Worm (Caenorhabditis elegans): ENCODE measurements around the gene T12D8.9.

T12D8.9 gene

DNA sequence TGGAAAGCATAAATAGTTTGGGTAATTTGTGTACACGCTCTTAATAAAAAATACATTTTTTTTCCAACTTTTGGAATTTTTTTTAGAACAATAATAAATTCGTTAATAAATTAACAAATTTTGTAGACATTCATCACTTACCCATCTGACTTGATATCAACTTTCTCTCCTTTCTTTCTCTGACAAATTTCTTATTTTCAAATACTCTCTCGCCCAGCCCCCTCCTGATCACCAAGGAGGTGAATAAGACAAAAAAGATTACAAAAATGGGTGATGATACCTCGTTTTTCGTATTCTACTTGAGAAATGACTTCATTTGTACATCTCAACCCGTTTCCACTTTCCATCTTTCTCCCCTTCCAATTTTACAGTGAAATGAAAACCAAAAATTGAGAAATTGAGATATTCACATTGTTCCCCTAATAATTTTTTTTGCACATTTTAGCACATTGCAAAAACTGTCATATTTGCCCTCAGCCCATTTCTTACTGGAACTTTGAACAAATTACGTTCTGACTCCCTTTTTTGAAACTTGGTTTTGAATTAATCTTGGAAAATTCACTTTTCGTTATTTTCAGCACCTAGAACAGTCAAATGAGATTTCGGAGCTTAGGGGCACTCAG lies 41.2 kb upstream of the T12D8.9 start, which contains the start of gene osm-7:
Gene osm-7 (plus strand): TSS at position 573 of the 623 bp plus-strand sequence.
- no peak for TF ChIP-seq ets-4 (tag; optimal IDR thresholded peaks at IDR 0.05)
- TF ChIP-seq pax-1 (tag; optimal IDR thresholded peaks at IDR 0.05): no peak
- no peak for TF ChIP-seq unc-55 (GFP tag; optimal IDR thresholded peaks at IDR 0.05)
- no peak for TF ChIP-seq hlh-13 (GFP tag; optimal IDR thresholded peaks at IDR 0.05)
- no peak for TF ChIP-seq ceh-14 (tag; optimal IDR thresholded peaks at IDR 0.05)
- TF ChIP-seq nhr-232 (tag; optimal IDR thresholded peaks at IDR 0.05): no peak
- no peak for TF ChIP-seq eyg-1 (tag; optimal IDR thresholded peaks at IDR 0.05)
- TF ChIP-seq tbx-7 (tag; optimal IDR thresholded peaks at IDR 0.05): no peak

DNA sequence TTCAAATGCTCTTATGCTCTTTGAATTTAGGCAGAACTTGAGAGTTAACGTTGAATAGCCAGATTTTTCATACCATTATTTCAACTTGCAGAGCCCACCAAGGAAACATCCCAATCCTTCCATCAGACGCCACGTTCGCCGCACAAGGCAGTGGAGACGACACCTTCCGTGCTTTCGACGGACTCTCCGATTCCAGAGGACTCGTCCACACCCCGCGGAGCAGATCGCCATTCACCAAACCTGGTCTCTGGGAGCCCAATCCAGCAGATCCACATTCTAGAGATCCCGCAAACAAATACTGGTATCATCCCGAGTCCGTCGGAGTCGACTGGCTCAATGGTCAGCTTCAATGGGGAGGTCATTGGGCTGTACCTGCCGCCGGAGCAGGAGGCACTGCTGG lies 36.8 kb upstream of the T12D8.9 start:
- TF ChIP-seq Y22D7AL.16 (tag; optimal IDR thresholded peaks at IDR 0.05) (no peak), unc-55 (GFP tag; optimal IDR thresholded peaks at IDR 0.05) (no peak), ceh-45 (GFP tag; IDR thresholded peaks at IDR 0.05) (no peak), pha-4 (tag; optimal IDR thresholded peaks at IDR 0.05) (no peak), ets-4 (tag; optimal IDR thresholded peaks at IDR 0.05) (no peak), nhr-11 (tag; optimal IDR thresholded peaks at IDR 0.05) (no peak), lim-6 (tag; optimal IDR thresholded peaks at IDR 0.05) (no peak), ceh-30 (tag; optimal IDR thresholded peaks at IDR 0.05) (no peak), fkh-10 (GFP tag; optimal IDR thresholded peaks at IDR 0.05) (no peak), tbx-2 (tag; optimal IDR thresholded peaks at IDR 0.05) (no peak)

DNA sequence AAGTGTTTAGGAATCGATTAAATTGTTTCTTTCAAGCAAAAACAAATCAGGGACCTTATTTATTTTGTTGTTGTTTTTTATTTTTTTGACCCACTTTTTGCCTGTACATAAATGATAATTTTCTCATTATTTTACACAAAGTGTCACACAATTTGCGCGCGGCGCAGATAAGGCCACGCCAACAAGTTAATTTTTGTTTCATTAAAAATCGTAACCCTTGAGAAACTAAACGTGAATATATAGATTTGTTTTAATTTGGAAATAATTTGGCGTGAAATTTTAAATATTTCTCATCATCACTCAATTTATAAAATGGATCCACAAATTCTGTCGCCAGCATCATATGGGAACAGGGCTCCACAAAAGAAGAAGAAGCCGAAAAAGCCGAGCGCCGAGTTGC lies 36.4 kb upstream of the T12D8.9 start, which contains the start of gene T05D4.5:
Gene T05D4.5 (plus strand): TSS at position 301 of the 400 bp plus-strand sequence.
- TF ChIP-seq Y22D7AL.16 (tag; optimal IDR thresholded peaks at IDR 0.05): no peak
- TF ChIP-seq ceh-18 (tag; optimal IDR thresholded peaks at IDR 0.05): no peak
- no peak for TF ChIP-seq unc-3 (GFP tag; conservative IDR thresholded peaks at IDR 0.05)
- no peak for TF ChIP-seq unc-3 (tag; optimal IDR thresholded peaks at IDR 0.05)
- TF ChIP-seq ceh-19 (GFP tag; optimal IDR thresholded peaks at IDR 0.05): no peak
- TF ChIP-seq madf-2 (tag; optimal IDR thresholded peaks at IDR 0.05): no peak
- no peak for TF ChIP-seq ceh-48 (tag; optimal IDR thresholded peaks at IDR 0.05)
- TF ChIP-seq hlh-6 (tag; optimal IDR thresholded peaks at IDR 0.05): no peak
- TF ChIP-seq mec-3 (tag; optimal IDR thresholded peaks at IDR 0.05; ENCODE audit: borderline replicate concordance): no peak
- TF ChIP-seq gmeb-2 (tag; optimal IDR thresholded peaks at IDR 0.05): no peak
- TF ChIP-seq dve-1 (tag; optimal IDR thresholded peaks at IDR 0.05): no peak
- TF ChIP-seq zip-5 (tag; optimal IDR thresholded peaks at IDR 0.05): no peak
- TF ChIP-seq C08G9.2 (tag; optimal IDR thresholded peaks at IDR 0.05): no peak
- TF ChIP-seq ceh-2 (tag; optimal IDR thresholded peaks at IDR 0.05): no peak
- TF ChIP-seq rnt-1 (tag; optimal IDR thresholded peaks at IDR 0.05): no peak
- no peak for TF ChIP-seq npax-4 (tag; optimal IDR thresholded peaks at IDR 0.05)

DNA sequence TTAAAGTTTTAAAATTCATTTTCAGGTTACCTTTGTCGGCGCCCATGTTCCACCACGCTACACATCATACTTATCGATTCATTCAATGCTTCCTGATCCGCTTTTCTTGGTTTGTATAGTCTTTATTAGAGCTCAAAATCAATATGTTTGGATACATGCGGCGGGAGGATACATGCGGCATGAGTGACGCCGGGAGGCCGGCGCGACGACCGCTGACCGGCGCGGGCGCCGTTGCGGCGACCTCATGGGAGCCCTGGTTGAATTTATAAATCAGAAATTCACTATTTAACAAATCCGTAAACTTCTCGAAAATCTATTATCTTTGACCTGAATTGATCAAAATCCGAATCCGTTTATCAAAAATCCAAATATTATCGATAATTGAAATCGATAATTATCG lies 35.2 kb upstream of the T12D8.9 start:
- TF ChIP-seq ceh-18 (tag; optimal IDR thresholded peaks at IDR 0.05) (no peak), ama-1 (optimal IDR thresholded peaks at IDR 0.05) (no peak), unc-86 (tag; optimal IDR thresholded peaks at IDR 0.05) (no peak), eyg-1 (tag; optimal IDR thresholded peaks at IDR 0.05) (no peak), dmd-4 (tag; optimal IDR thresholded peaks at IDR 0.05; ENCODE audit: borderline replicate concordance) (no peak), fkh-6 (tag; optimal IDR thresholded peaks at IDR 0.05) (no peak), K02D7.2 (tag; optimal IDR thresholded peaks at IDR 0.05) (no peak), unc-3 (GFP tag; conservative IDR thresholded peaks at IDR 0.05) (no peak), unc-3 (tag; optimal IDR thresholded peaks at IDR 0.05) (no peak), nfya-1 (tag; optimal IDR thresholded peaks at IDR 0.05) (no peak), ceh-31 (tag; optimal IDR thresholded peaks at IDR 0.05) (no peak), npax-4 (tag; optimal IDR thresholded peaks at IDR 0.05) (no peak), ets-4 (tag; optimal IDR thresholded peaks at IDR 0.05) (no peak), ztf-16 (tag; optimal IDR thresholded peaks at IDR 0.05) (no peak), ceh-48 (tag; optimal IDR thresholded peaks at IDR 0.05) (no peak), pqm-1 (tag; optimal IDR thresholded peaks at IDR 0.05) (no peak), F13H6.1 (tag; optimal IDR thresholded peaks at IDR 0.05) (no peak), sox-2 (GFP tag; IDR thresholded peaks at IDR 0.05) (no peak), ceh-30 (tag; optimal IDR thresholded peaks at IDR 0.05) (no peak), tbx-2 (tag; optimal IDR thresholded peaks at IDR 0.05) (no peak)

All from whole organism, late embryonic.